Fruit fly (Drosophila melanogaster) whole organism, embryonic: ENCODE measurements around the gene CG13367.

ENCODE experiments used
- Bdp1 ChIP-seq: fragments of 200-800 bp; sonication (Bioruptor generic); optimal IDR thresholded peaks from 3 replicates; lab custom pipeline; 2016; ENCODE audit warnings: missing biosample characterization, missing genetic modification characterization
- Blimp-1 ChIP-seq: fragments of 200-800 bp; sonication (Bioruptor generic); optimal IDR thresholded peaks from 3 replicates; lab custom pipeline; 2018; ENCODE audit warnings: missing biosample characterization, missing genetic modification characterization, mild to moderate bottlenecking, moderate library complexity, missing genetic modification reagents
- CG10959 ChIP-seq: fragments of 200-800 bp; sonication (Bioruptor generic); IDR thresholded peaks from 2 replicates; pipeline ENCODE4 v1.3.6; 2022; ENCODE audit warnings: missing biosample characterization, missing genetic modification characterization
- CG11093 ChIP-seq: fragments of 200-800 bp; sonication (Bioruptor generic); IDR thresholded peaks from 3 replicates; pipeline ENCODE4 v1.3.6; 2022; ENCODE audit warnings: missing biosample characterization, missing genetic modification characterization
- CG11398 ChIP-seq: fragments of 200-800 bp; sonication (Bioruptor generic); optimal IDR thresholded peaks from 2 replicates; lab custom pipeline; 2016; ENCODE audit warnings: missing biosample characterization, missing genetic modification characterization
- CG11560 ChIP-seq: fragments of 200-800 bp; sonication (Bioruptor generic); IDR thresholded peaks from 3 replicates; pipeline ENCODE4 v1.3.6; 2022; ENCODE audit warnings: missing biosample characterization, missing genetic modification characterization
- CG12071 ChIP-seq: fragments of 200-800 bp; sonication (Bioruptor generic); optimal IDR thresholded peaks from 3 replicates; lab custom pipeline; 2018; ENCODE audit warnings: missing biosample characterization, mild to moderate bottlenecking, missing genetic modification characterization
- CG12219 ChIP-seq: fragments of 200-800 bp; sonication (Bioruptor generic); optimal IDR thresholded peaks from 3 replicates; lab custom pipeline; 2018; ENCODE audit warnings: missing biosample characterization, mild to moderate bottlenecking, missing genetic modification characterization
- CG12769 ChIP-seq: fragments of 200-800 bp; sonication (Bioruptor generic); optimal IDR thresholded peaks from 2 replicates; lab custom pipeline; 2019; ENCODE audit warnings: missing biosample characterization, mild to moderate bottlenecking, missing genetic modification characterization, moderate library complexity
- CG13424 ChIP-seq: fragments of 200-800 bp; sonication (Bioruptor generic); optimal IDR thresholded peaks from 2 replicates; lab custom pipeline; 2019; ENCODE audit warnings: missing biosample characterization, mild to moderate bottlenecking, missing genetic modification characterization, moderate library complexity
- CG15011 ChIP-seq: fragments of 200-800 bp; sonication (Bioruptor generic); optimal IDR thresholded peaks from 3 replicates; lab custom pipeline; 2018; ENCODE audit warnings: missing biosample characterization, mild to moderate bottlenecking, missing genetic modification characterization
- CG17361 ChIP-seq: fragments of 200-800 bp; sonication (Bioruptor generic); IDR thresholded peaks from 3 replicates; pipeline ENCODE4 v1.3.6; 2022; ENCODE audit warnings: missing biosample characterization, missing genetic modification characterization
- CG2199 ChIP-seq: fragments of 200-800 bp; sonication (Bioruptor generic); IDR thresholded peaks from 3 replicates; pipeline ENCODE4 v1.3.6; 2022; ENCODE audit warnings: missing biosample characterization, missing genetic modification characterization
- CG2712 ChIP-seq: fragments of 200-800 bp; optimal IDR thresholded peaks from 3 replicates; lab custom pipeline; 2019; ENCODE audit warnings: missing biosample characterization, mild to moderate bottlenecking, missing genetic modification characterization, moderate library complexity
- CG34376 ChIP-seq: fragments of 200-800 bp; sonication (Bioruptor generic); optimal IDR thresholded peaks from 2 replicates; lab custom pipeline; 2018; ENCODE audit warnings: missing biosample characterization, mild to moderate bottlenecking, missing genetic modification characterization
- CG3847 ChIP-seq: fragments of 200-800 bp; sonication (Bioruptor generic); IDR thresholded peaks from 2 replicates; pipeline ENCODE4 v1.3.6; 2022; ENCODE audit warnings: missing biosample characterization, missing genetic modification characterization
- CG8388 ChIP-seq: fragments of 200-800 bp; sonication (Bioruptor generic); optimal IDR thresholded peaks from 2 replicates; lab custom pipeline; 2019; ENCODE audit warnings: missing biosample characterization, mild to moderate bottlenecking, missing genetic modification characterization, moderate library complexity
- CG8478 ChIP-seq: fragments of >200 bp; optimal IDR thresholded peaks from 2 replicates; lab custom pipeline; 2018
- CG9215 ChIP-seq: fragments of 200-800 bp; sonication (Bioruptor generic); IDR thresholded peaks from 2 replicates; pipeline ENCODE4 v1.3.6; 2022; ENCODE audit warnings: missing biosample characterization, missing genetic modification characterization
- CTCF ChIP-seq: fragments of 200-800 bp; sonication (Bioruptor generic); optimal IDR thresholded peaks from 2 replicates; lab custom pipeline; 2017; ENCODE audit warnings: missing biosample characterization, mild to moderate bottlenecking, missing genetic modification characterization, moderate library complexity
- Chrac-16 ChIP-seq: fragments of 200-800 bp; sonication (Bioruptor generic); optimal IDR thresholded peaks from 3 replicates; lab custom pipeline; 2016; ENCODE audit warnings: missing biosample characterization, missing genetic modification characterization
- CkIIα-i1 ChIP-seq: fragments of 200-800 bp; sonication (Bioruptor generic); IDR thresholded peaks from 2 replicates; pipeline ENCODE4 v1.3.6; 2022; ENCODE audit warnings: missing biosample characterization, missing genetic modification characterization
- Dad ChIP-seq: fragments of 200-800 bp; sonication (Bioruptor generic); optimal IDR thresholded peaks from 3 replicates; lab custom pipeline; 2016; ENCODE audit warnings: missing biosample characterization, missing genetic modification characterization
- Ets65A ChIP-seq: fragments of 200-800 bp; sonication (Bioruptor generic); peaks from one replicate; lab custom pipeline; 2016; ENCODE audit warnings: missing biosample characterization, missing genetic modification characterization
- Kr ChIP-seq: fragments of 200-800 bp; sonication (Bioruptor generic); optimal IDR thresholded peaks from 2 replicates; lab custom pipeline; 2017; ENCODE audit warnings: missing biosample characterization, mild to moderate bottlenecking, missing genetic modification characterization
- Max ChIP-seq: fragments of 200-800 bp; sonication (Bioruptor generic); optimal IDR thresholded peaks from 2 replicates; lab custom pipeline; 2016; ENCODE audit warnings: missing biosample characterization, mild to moderate bottlenecking, missing genetic modification characterization
- Med ChIP-seq: fragments of 200-800 bp; sonication (Bioruptor generic); peaks from one replicate; lab custom pipeline; 2016; ENCODE audit warnings: missing biosample characterization, missing genetic modification characterization, mild to moderate bottlenecking, inconsistent platforms, moderate library complexity
- Mrtf ChIP-seq: fragments of 200-800 bp; sonication (Bioruptor generic); IDR thresholded peaks from 3 replicates; pipeline ENCODE4 v1.3.6; 2022; ENCODE audit warnings: missing biosample characterization, missing genetic modification characterization
- Poxn ChIP-seq: fragments of 200-800 bp; sonication (Bioruptor generic); IDR thresholded peaks from 2 replicates; pipeline ENCODE4 v1.3.6; 2022; ENCODE audit warnings: missing biosample characterization, missing genetic modification characterization
- Sox102F ChIP-seq: fragments of 200-800 bp; sonication (Bioruptor generic); optimal IDR thresholded peaks from 2 replicates; lab custom pipeline; 2018; ENCODE audit warnings: missing biosample characterization, mild to moderate bottlenecking, missing genetic modification characterization, moderate library complexity
- Sry-β ChIP-seq: fragments of 200-800 bp; sonication (Bioruptor generic); optimal IDR thresholded peaks from 2 replicates; lab custom pipeline; 2018; ENCODE audit warnings: missing biosample characterization, mild to moderate bottlenecking, missing genetic modification characterization, moderate library complexity
- aop ChIP-seq: fragments of 200-800 bp; sonication (Bioruptor generic); IDR thresholded peaks from 2 replicates; pipeline ENCODE4 v1.3.6; 2022; ENCODE audit warnings: missing biosample characterization, missing genetic modification characterization
- cwo ChIP-seq: fragments of 200-800 bp; sonication (Bioruptor generic); optimal IDR thresholded peaks from 3 replicates; lab custom pipeline; 2017; ENCODE audit warnings: missing biosample characterization, missing genetic modification characterization, mild to moderate bottlenecking, moderate library complexity, missing genetic modification reagents
- da ChIP-seq: fragments of 200-800 bp; sonication (Bioruptor generic); optimal IDR thresholded peaks from 2 replicates; lab custom pipeline; 2016; ENCODE audit warnings: missing biosample characterization, missing genetic modification characterization
- dati ChIP-seq: fragments of 200-800 bp; sonication (Bioruptor generic); IDR thresholded peaks from 2 replicates; pipeline ENCODE4 v1.3.6; 2022; ENCODE audit warnings: missing biosample characterization, missing genetic modification characterization
- dmrt11E ChIP-seq: fragments of 200-800 bp; sonication (Bioruptor generic); optimal IDR thresholded peaks from 3 replicates; lab custom pipeline; 2018; ENCODE audit warnings: missing biosample characterization, mild to moderate bottlenecking, missing genetic modification characterization, moderate library complexity
- gro ChIP-seq: fragments of 200-800 bp; sonication (Bioruptor generic); optimal IDR thresholded peaks from 2 replicates; lab custom pipeline; 2016; ENCODE audit warnings: missing biosample characterization, missing genetic modification characterization
- gt ChIP-seq: fragments of 200-800 bp; sonication (Bioruptor generic); IDR thresholded peaks from 2 replicates; pipeline ENCODE4 v1.3.6; 2022; ENCODE audit warnings: missing biosample characterization, missing genetic modification characterization
- hb ChIP-seq: fragments of 200-800 bp; sonication (Bioruptor generic); IDR thresholded peaks from 3 replicates; pipeline ENCODE4 v1.3.6; 2022; ENCODE audit warnings: missing biosample characterization, missing genetic modification characterization; ENCODE audit not compliant: partially characterized antibody
- ind ChIP-seq: fragments of 200-800 bp; sonication (Bioruptor generic); optimal IDR thresholded peaks from 3 replicates; lab custom pipeline; 2016; ENCODE audit warnings: missing biosample characterization, missing genetic modification characterization
- lola ChIP-seq, 3 experiments: fragments of >200 bp in 2 of 3; fragments of 200-800 bp in 1 of 3; sonication (Bioruptor generic) in 1 of 3; optimal IDR thresholded peaks; 2 replicates each; lab custom pipeline; 2017 to 2019; ENCODE audit warnings: missing biosample characterization in 3 of 3, missing genetic modification characterization in 3 of 3, mild to moderate bottlenecking in 1 of 3, moderate library complexity in 1 of 3
- phol ChIP-seq: fragments of 200-800 bp; sonication (Bioruptor generic); optimal IDR thresholded peaks from 3 replicates; lab custom pipeline; 2018; ENCODE audit warnings: missing biosample characterization, mild to moderate bottlenecking, missing genetic modification characterization, moderate library complexity
- pros ChIP-seq: fragments of 200-800 bp; sonication (Bioruptor generic); optimal IDR thresholded peaks from 3 replicates; lab custom pipeline; 2019; ENCODE audit warnings: missing biosample characterization, mild to moderate bottlenecking, missing genetic modification characterization, moderate library complexity
- pum ChIP-seq: fragments of 200-800 bp; sonication (Bioruptor generic); optimal IDR thresholded peaks from 2 replicates; lab custom pipeline; 2016; ENCODE audit warnings: missing biosample characterization, missing genetic modification characterization
- pzg ChIP-seq: fragments of 200-800 bp; sonication (Bioruptor generic); optimal IDR thresholded peaks from 3 replicates; lab custom pipeline; 2018; ENCODE audit warnings: missing biosample characterization, mild to moderate bottlenecking, missing genetic modification characterization, moderate library complexity
- scrt ChIP-seq: fragments of 200-800 bp; sonication (Bioruptor generic); optimal IDR thresholded peaks from 2 replicates; lab custom pipeline; 2018; ENCODE audit warnings: missing biosample characterization, mild to moderate bottlenecking, missing genetic modification characterization, moderate library complexity
- sens ChIP-seq: fragments of 200-800 bp; sonication (Bioruptor generic); peaks from one replicate; lab custom pipeline; 2016; ENCODE audit warnings: missing biosample characterization, missing genetic modification characterization
- sim ChIP-seq: fragments of 200-800 bp; sonication (Bioruptor generic); IDR thresholded peaks from 2 replicates; pipeline ENCODE4 v1.3.6; 2022; ENCODE audit warnings: missing biosample characterization, missing genetic modification characterization
- sr ChIP-seq: fragments of 200-800 bp; sonication (Bioruptor generic); IDR thresholded peaks from 3 replicates; pipeline ENCODE4 v1.3.6; 2022; ENCODE audit warnings: missing biosample characterization, missing genetic modification characterization
- stc ChIP-seq: fragments of 200-800 bp; sonication (Bioruptor generic); IDR thresholded peaks from 2 replicates; pipeline ENCODE4 v1.3.6; 2022; ENCODE audit warnings: missing biosample characterization, missing genetic modification characterization
- zen ChIP-seq: fragments of 200-800 bp; sonication (Bioruptor generic); optimal IDR thresholded peaks from 3 replicates; lab custom pipeline; 2018; ENCODE audit warnings: missing biosample characterization, mild to moderate bottlenecking, missing genetic modification characterization, moderate library complexity

Gene CG13367

dm6 chrX:636606-637530 is 7.7 kb upstream of the CG13367 start (continued):
- TF ChIP-seq hb (GFP tag; lab: Robert Waterston, UW) (no peak), CG10959 (GFP tag; lab: Robert Waterston, UW) (no peak), CG12219 (GFP tag; lab: Kevin White, UChicago) (no peak), gro (no peak), CG2712 (tag; lab: Kevin White, UChicago) (no peak), Kr (no peak), CG11560 (tag; lab: Robert Waterston, UW) (no peak), pum (GFP tag; lab: Kevin White, UChicago) (no peak), Chrac-16 (GFP tag; lab: Kevin White, UChicago) (no peak), CG12769 (peak; percentile 40), CkIIα-i1 (no peak), CG17361 (GFP tag; lab: Robert Waterston, UW) (no peak), aop (GFP tag; lab: Robert Waterston, UW) (no peak), dati (GFP tag; lab: Robert Waterston, UW) (no peak), lola (GFP tag; optimal IDR thresholded peaks at IDR 0.05; lab: Kevin White, UChicago) (no peak), CTCF (GFP tag; lab: Kevin White, UChicago) (peak; percentile 4), CG8478 (lab: Kevin White, UChicago) (peak; percentile 83), scrt (GFP tag; lab: Kevin White, UChicago) (no peak), CG3847 (GFP tag; lab: Robert Waterston, UW) (no peak), Dad (GFP tag; lab: Kevin White, UChicago) (no peak), dmrt11E (no peak), pzg (GFP tag; lab: Kevin White, UChicago) (peak; percentile 0), CG11093 (GFP tag; lab: Robert Waterston, UW) (no peak), CG9215 (GFP tag; lab: Robert Waterston, UW) (no peak), gt (GFP tag; lab: Robert Waterston, UW) (no peak), da (GFP tag; lab: Kevin White, UChicago) (no peak), stc (GFP tag; lab: Robert Waterston, UW) (no peak), CG11398 (no peak), ind (no peak), Poxn (no peak), cwo (GFP tag; lab: Kevin White, UChicago) (peak; percentile 66), Max (GFP tag; lab: Kevin White, UChicago) (peak; percentile 48), CG8388 (no peak), Bdp1 (GFP tag; lab: Kevin White, UChicago) (no peak), sens (GFP tag; lab: Kevin White, UChicago) (peak; percentile 86), CG34376 (peak; percentile 27), Med (GFP tag; lab: Kevin White, UChicago) (peak; percentile 75), Blimp-1 (peak; percentile 82), CG13424 (tag; lab: Kevin White, UChicago) (no peak), CG15011 (no peak), CG12071 (GFP tag; lab: Kevin White, UChicago) (no peak), sr (GFP tag; lab: Robert Waterston, UW) (peak; percentile 76; the same call in 2 of the 3 replicates), zen (tag; lab: Kevin White, UChicago) (no peak), Mrtf (no peak), Sry-β (GFP tag; lab: Kevin White, UChicago) (no peak), CG2199 (peak; percentile 65; the same call in 1 of the 3 replicates), Sox102F (GFP tag; lab: Kevin White, UChicago) (no peak), pros (GFP tag; lab: Kevin White, UChicago) (peak; percentile 33), Ets65A (GFP tag; lab: Kevin White, UChicago) (no peak), sim (GFP tag; lab: Robert Waterston, UW) (no peak), phol (tag; lab: Kevin White, UChicago) (no peak)
